Worm (Caenorhabditis elegans) whole organism, L4 larva: ENCODE measurements around the gene fbxc-30.

Source experiments
- F49E8.2 ChIP-seq: sonication (generic microtip); optimal IDR thresholded peaks from 2 replicates; lab custom pipeline; 2016; ENCODE audit warnings: missing compliant biosample characterization, mild to moderate bottlenecking, missing genetic modification characterization, borderline replicate concordance
- nhr-10 ChIP-seq: fragments of 150-350 bp; optimal IDR thresholded peaks from 2 replicates; lab custom pipeline; 2014; ENCODE audit warnings: missing biosample characterization, missing genetic modification characterization

DNA sequence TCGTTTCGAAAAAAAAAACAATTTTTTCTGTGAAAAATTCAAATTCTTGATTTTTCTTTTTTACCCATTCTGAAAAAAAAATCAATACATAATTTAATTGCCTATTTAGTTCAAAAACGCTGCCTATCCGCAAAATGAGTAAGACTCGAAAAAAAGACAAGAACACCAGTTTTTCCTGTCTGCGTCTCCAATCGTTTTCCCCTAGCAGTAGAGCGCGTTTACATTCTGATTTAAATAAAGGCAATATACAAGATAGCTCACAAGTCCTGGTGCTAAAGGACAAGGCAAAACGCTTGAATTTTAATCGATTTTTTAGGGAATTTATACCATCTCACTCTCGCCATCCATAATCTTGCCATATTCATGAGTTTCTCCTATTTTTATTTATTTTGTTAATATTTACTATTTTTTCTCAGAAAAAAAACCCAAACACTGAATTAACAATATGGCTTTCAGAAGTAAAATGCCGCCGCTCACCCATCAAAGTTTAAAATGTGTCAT is 4.2 kb upstream of the fbxc-30 start, which contains the start of gene fbxc-33:
- TF ChIP-seq F49E8.2 (no peak), nhr-10 (tag; lab: Kevin White, UChicago) (no peak)
